Fruit fly (Drosophila melanogaster) whole organism, embryonic: Measurements from ENCODE around the gene corto.

ENCODE experiments used
- Antp ChIP-seq: fragments of 200-800 bp; sonication (Bioruptor generic); optimal IDR thresholded peaks from 3 replicates; lab custom pipeline; 2016; ENCODE audit warnings: missing biosample characterization, missing genetic modification characterization
- CG1024 ChIP-seq: fragments of 200-800 bp; sonication (Bioruptor generic); IDR thresholded peaks from 2 replicates; pipeline ENCODE4 v1.3.6; 2022; ENCODE audit warnings: missing biosample characterization, missing genetic modification characterization
- CG10366 ChIP-seq: fragments of 200-800 bp; sonication (Bioruptor generic); IDR thresholded peaks from 2 replicates; pipeline ENCODE4 v1.3.6; 2022; ENCODE audit warnings: missing biosample characterization, missing genetic modification characterization
- CG11398 ChIP-seq: fragments of 200-800 bp; sonication (Bioruptor generic); optimal IDR thresholded peaks from 2 replicates; lab custom pipeline; 2016; ENCODE audit warnings: missing biosample characterization, missing genetic modification characterization
- CG11695 ChIP-seq: fragments of 200-800 bp; sonication (Bioruptor generic); IDR thresholded peaks from 3 replicates; pipeline ENCODE4 v1.3.6; 2022; ENCODE audit warnings: missing biosample characterization, missing genetic modification characterization
- CG13424 ChIP-seq: fragments of 200-800 bp; sonication (Bioruptor generic); optimal IDR thresholded peaks from 2 replicates; lab custom pipeline; 2019; ENCODE audit warnings: missing biosample characterization, mild to moderate bottlenecking, missing genetic modification characterization, moderate library complexity
- CG13894 ChIP-seq: fragments of 200-800 bp; sonication (Bioruptor generic); optimal IDR thresholded peaks from 3 replicates; lab custom pipeline; 2018; ENCODE audit warnings: missing biosample characterization, mild to moderate bottlenecking, missing genetic modification characterization, moderate library complexity
- CG16815 ChIP-seq: fragments of 200-800 bp; sonication (Bioruptor generic); optimal IDR thresholded peaks from 3 replicates; lab custom pipeline; 2017; ENCODE audit warnings: missing biosample characterization, mild to moderate bottlenecking, missing genetic modification characterization
- CG18262 ChIP-seq: fragments of 200-800 bp; optimal IDR thresholded peaks from 3 replicates; lab custom pipeline; 2019; ENCODE audit warnings: missing biosample characterization, mild to moderate bottlenecking, missing genetic modification characterization, moderate library complexity
- CG2202 ChIP-seq: fragments of 200-800 bp; sonication (Bioruptor generic); optimal IDR thresholded peaks from 2 replicates; lab custom pipeline; 2018; ENCODE audit warnings: missing biosample characterization, mild to moderate bottlenecking, missing genetic modification characterization
- CG2712 ChIP-seq: fragments of 200-800 bp; optimal IDR thresholded peaks from 3 replicates; lab custom pipeline; 2019; ENCODE audit warnings: missing biosample characterization, mild to moderate bottlenecking, missing genetic modification characterization, moderate library complexity
- CG31388 ChIP-seq: fragments of 200-800 bp; sonication (Bioruptor generic); optimal IDR thresholded peaks from 2 replicates; lab custom pipeline; 2016; ENCODE audit warnings: missing biosample characterization, missing genetic modification characterization
- CG31441 ChIP-seq: fragments of 200-800 bp; sonication (Bioruptor generic); IDR thresholded peaks from 2 replicates; pipeline ENCODE4 v1.3.6; 2022; ENCODE audit warnings: missing biosample characterization, missing genetic modification characterization
- CG3281 ChIP-seq: fragments of 200-800 bp; sonication (Bioruptor generic); optimal IDR thresholded peaks from 3 replicates; lab custom pipeline; 2017; ENCODE audit warnings: missing biosample characterization, mild to moderate bottlenecking, missing genetic modification characterization
- CG4424 ChIP-seq: fragments of 200-800 bp; sonication (Bioruptor generic); optimal IDR thresholded peaks from 3 replicates; lab custom pipeline; 2016; ENCODE audit warnings: missing biosample characterization, missing genetic modification characterization
- CG6689 ChIP-seq: fragments of 200-800 bp; sonication (Bioruptor generic); IDR thresholded peaks from 2 replicates; pipeline ENCODE4 v1.3.6; 2022; ENCODE audit warnings: missing biosample characterization, missing genetic modification characterization
- CG6854 ChIP-seq: fragments of 200-800 bp; sonication (Bioruptor generic); optimal IDR thresholded peaks from 3 replicates; lab custom pipeline; 2017; ENCODE audit warnings: missing biosample characterization, mild to moderate bottlenecking, missing genetic modification characterization
- CG8089 ChIP-seq: fragments of 200-800 bp; sonication (Bioruptor generic); optimal IDR thresholded peaks from 3 replicates; lab custom pipeline; 2016; ENCODE audit warnings: missing biosample characterization, missing genetic modification characterization
- CG8290 ChIP-seq, 3 experiments: fragments of 200-800 bp; sonication (Bioruptor generic); optimal IDR thresholded peaks; 2 replicates each; lab custom pipeline; 2016 to 2019; ENCODE audit warnings: missing biosample characterization in 3 of 3, missing genetic modification characterization in 3 of 3, mild to moderate bottlenecking in 2 of 3, moderate library complexity in 1 of 3
- D19A ChIP-seq: fragments of 200-800 bp; optimal IDR thresholded peaks from 3 replicates; lab custom pipeline; 2019; ENCODE audit warnings: missing biosample characterization, mild to moderate bottlenecking, missing genetic modification characterization, moderate library complexity
- Ets65A ChIP-seq: fragments of 200-800 bp; sonication (Bioruptor generic); peaks from one replicate; lab custom pipeline; 2016; ENCODE audit warnings: missing biosample characterization, missing genetic modification characterization
- HHEX ChIP-seq: fragments of 200-800 bp; sonication (Bioruptor generic); optimal IDR thresholded peaks from 3 replicates; lab custom pipeline; 2017; ENCODE audit warnings: missing biosample characterization, mild to moderate bottlenecking, missing genetic modification characterization, missing genetic modification reagents
- Kr ChIP-seq: fragments of 200-800 bp; sonication (Bioruptor generic); optimal IDR thresholded peaks from 2 replicates; lab custom pipeline; 2017; ENCODE audit warnings: missing biosample characterization, mild to moderate bottlenecking, missing genetic modification characterization
- Ptx1 ChIP-seq: fragments of 200-800 bp; sonication (Bioruptor generic); IDR thresholded peaks from 2 replicates; pipeline ENCODE4 v1.3.6; 2022; ENCODE audit warnings: missing biosample characterization, missing genetic modification characterization
- Stat92E ChIP-seq, 3 experiments: fragments of >200 bp in 2 of 3; fragments of 200-800 bp in 1 of 3; sonication (Bioruptor generic) in 1 of 3; optimal IDR thresholded peaks; 2 replicates each; lab custom pipeline; 2017 to 2019; ENCODE audit warnings: missing biosample characterization in 3 of 3, missing genetic modification characterization in 3 of 3, mild to moderate bottlenecking in 1 of 3, moderate library complexity in 1 of 3
- Trl ChIP-seq, 3 experiments: fragments of >200 bp in 2 of 3; fragments of 200-800 bp in 1 of 3; sonication (Bioruptor generic) in 1 of 3; optimal IDR thresholded peaks; 2 replicates in 1 of 3; 3 replicates in 2 of 3; lab custom pipeline; 2016 to 2017; ENCODE audit warnings: missing biosample characterization in 1 of 3, missing genetic modification characterization in 1 of 3
- Xbp1 ChIP-seq: fragments of 200-800 bp; sonication (Bioruptor generic); optimal IDR thresholded peaks from 3 replicates; lab custom pipeline; 2016; ENCODE audit warnings: missing biosample characterization, mild to moderate bottlenecking, missing genetic modification characterization
- Xrp1 ChIP-seq: fragments of 200-800 bp; sonication (Bioruptor generic); IDR thresholded peaks from 2 replicates; pipeline ENCODE4 v1.3.6; 2022; ENCODE audit warnings: missing biosample characterization, missing genetic modification characterization
- ab ChIP-seq: fragments of 200-800 bp; sonication (Bioruptor generic); optimal IDR thresholded peaks from 2 replicates; lab custom pipeline; 2016; ENCODE audit warnings: missing biosample characterization, missing genetic modification characterization
- az2 ChIP-seq: fragments of 200-800 bp; sonication (Bioruptor generic); optimal IDR thresholded peaks from 3 replicates; lab custom pipeline; 2016; ENCODE audit warnings: missing biosample characterization, missing genetic modification characterization
- cg ChIP-seq: fragments of 200-800 bp; sonication (Bioruptor generic); optimal IDR thresholded peaks from 3 replicates; lab custom pipeline; 2019; ENCODE audit warnings: missing biosample characterization, mild to moderate bottlenecking, missing genetic modification characterization, moderate library complexity
- chif ChIP-seq, 2 experiments: fragments of 200-800 bp; sonication (Bioruptor generic); optimal IDR thresholded peaks; 3 replicates each; lab custom pipeline; 2016; ENCODE audit warnings: missing biosample characterization in 2 of 2, missing genetic modification characterization in 2 of 2
- ci ChIP-seq: fragments of 200-800 bp; sonication (Bioruptor generic); IDR thresholded peaks from 3 replicates; pipeline ENCODE4 v1.3.6; 2022; ENCODE audit warnings: missing biosample characterization, missing genetic modification characterization
- dmrt11E ChIP-seq: fragments of 200-800 bp; sonication (Bioruptor generic); optimal IDR thresholded peaks from 3 replicates; lab custom pipeline; 2018; ENCODE audit warnings: missing biosample characterization, mild to moderate bottlenecking, missing genetic modification characterization, moderate library complexity
- esg ChIP-seq: fragments of 200-800 bp; sonication (Bioruptor generic); conservative IDR thresholded peaks from 2 replicates; pipeline ENCODE4 v1.3.6; 2022; ENCODE audit warnings: missing biosample characterization, missing genetic modification characterization
- fd96Cb ChIP-seq: fragments of 200-800 bp; sonication (Bioruptor generic); optimal IDR thresholded peaks from 2 replicates; lab custom pipeline; 2018; ENCODE audit warnings: missing biosample characterization, mild to moderate bottlenecking, missing genetic modification characterization, moderate library complexity
- grau ChIP-seq: fragments of 200-800 bp; optimal IDR thresholded peaks from 3 replicates; lab custom pipeline; 2019; ENCODE audit warnings: missing biosample characterization, mild to moderate bottlenecking, missing genetic modification characterization, moderate library complexity
- h ChIP-seq: fragments of >200 bp; optimal IDR thresholded peaks from 2 replicates; lab custom pipeline; 2017
- lab ChIP-seq: fragments of 200-800 bp; sonication (Bioruptor generic); optimal IDR thresholded peaks from 3 replicates; lab custom pipeline; 2017; ENCODE audit warnings: missing biosample characterization, missing genetic modification characterization, mild to moderate bottlenecking, moderate library complexity, missing genetic modification reagents
- nom ChIP-seq: fragments of 200-800 bp; sonication (Bioruptor generic); optimal IDR thresholded peaks from 2 replicates; lab custom pipeline; 2017; ENCODE audit warnings: missing biosample characterization, missing genetic modification characterization, mild to moderate bottlenecking, moderate library complexity, missing genetic modification reagents
- otp ChIP-seq: fragments of 200-800 bp; sonication (Bioruptor generic); IDR thresholded peaks from 3 replicates; pipeline ENCODE4, ENCODE4 v1.3.6; 2022; ENCODE audit warnings: missing biosample characterization, missing genetic modification characterization
- row ChIP-seq: fragments of 200-800 bp; sonication (Bioruptor generic); IDR thresholded peaks from 3 replicates; pipeline ENCODE4 v1.3.6; 2022; ENCODE audit warnings: missing biosample characterization, missing genetic modification characterization
- sc ChIP-seq, 3 experiments: fragments of >200 bp in 2 of 3; fragments of 200-800 bp in 1 of 3; sonication (Bioruptor generic) in 1 of 3; optimal IDR thresholded peaks; 2 replicates in 2 of 3; 3 replicates in 1 of 3; lab custom pipeline; 2017; ENCODE audit warnings: mild to moderate bottlenecking in 1 of 3, missing biosample characterization in 1 of 3, missing genetic modification characterization in 1 of 3, missing genetic modification reagents in 1 of 3
- shn ChIP-seq: fragments of 200-800 bp; sonication (Bioruptor generic); optimal IDR thresholded peaks from 3 replicates; lab custom pipeline; 2016; ENCODE audit warnings: missing biosample characterization, missing genetic modification characterization
- sob ChIP-seq: fragments of 200-800 bp; sonication (Bioruptor generic); IDR thresholded peaks from 2 replicates; pipeline ENCODE4 v1.3.6; 2022; ENCODE audit warnings: missing biosample characterization, missing genetic modification characterization
- ssp ChIP-seq: fragments of 200-800 bp; sonication (Bioruptor generic); IDR thresholded peaks from 2 replicates; pipeline ENCODE4 v1.3.6; 2022; ENCODE audit warnings: missing biosample characterization, missing genetic modification characterization
- vvl ChIP-seq: fragments of 200-800 bp; sonication (Bioruptor generic); IDR thresholded peaks from 2 replicates; pipeline ENCODE4 v1.3.6; 2022; ENCODE audit warnings: missing biosample characterization, missing genetic modification characterization

Gene corto

dm6 chr3R:5120461-5121214 lies 33.8 kb upstream of the corto start (continued):
- TF ChIP-seq CG6854 (GFP tag; lab: Kevin White, UChicago) (no peak), CG13424 (tag; lab: Kevin White, UChicago) (peak; percentile 20), Xbp1 (peak; percentile 2), Kr (GFP tag; lab: Kevin White, UChicago) (no peak), CG31388 (GFP tag; lab: Kevin White, UChicago) (no peak), CG16815 (GFP tag; lab: Kevin White, UChicago) (peak; percentile 10), CG8089 (GFP tag; lab: Kevin White, UChicago) (peak; percentile 11), Ets65A (GFP tag; lab: Kevin White, UChicago) (peak; percentile 2), cg (no peak), CG31441 (GFP tag; lab: Robert Waterston, UW) (0 out of 2 replicates have a peak, but pooled peaks have one; percentile 22), fd96Cb (tag; lab: Kevin White, UChicago) (peak; percentile 16), shn (no peak), CG11398 (no peak), sob (GFP tag; lab: Robert Waterston, UW) (0 out of 2 replicates have a peak, but pooled peaks have one; percentile 10), CG18262 (tag; lab: Kevin White, UChicago) (peak; percentile 39), Stat92E (GFP tag; optimal IDR thresholded peaks at IDR 0.05; lab: Kevin White, UChicago) (no peak), Trl (optimal IDR thresholded peaks at IDR 0.05; lab: Kevin White, UChicago) (no peak), Trl (GFP tag; optimal IDR thresholded peaks at IDR 0.05; lab: Kevin White, UChicago) (peak; percentile 30), CG13894 (peak; percentile 19), CG1024 (GFP tag; lab: Robert Waterston, UW) (no peak), sc (optimal IDR thresholded peaks at IDR 0.05; lab: Kevin White, UChicago) (no peak), sc (GFP tag; optimal IDR thresholded peaks at IDR 0.05; lab: Kevin White, UChicago) (no peak), dmrt11E (tag; lab: Kevin White, UChicago) (peak; percentile 48), h (no peak), ci (GFP tag; lab: Robert Waterston, UW) (no peak), CG2712 (peak; percentile 39), Ptx1 (GFP tag; lab: Robert Waterston, UW) (0 out of 2 replicates have a peak, but pooled peaks have one; percentile 22), ab (GFP tag; lab: Kevin White, UChicago) (no peak), grau (peak; percentile 32), az2 (GFP tag; lab: Kevin White, UChicago) (peak; percentile 11), CG11695 (GFP tag; lab: Robert Waterston, UW) (0 out of 3 replicates have a peak, but pooled peaks have one; percentile 18), ssp (GFP tag; lab: Robert Waterston, UW) (0 out of 2 replicates have a peak, but pooled peaks have one; percentile 5), Xrp1 (GFP tag; lab: Robert Waterston, UW) (peak; percentile 52; the same call in 1 of the 2 replicates), CG6689 (GFP tag; lab: Robert Waterston, UW) (0 out of 2 replicates have a peak, but pooled peaks have one; percentile 37), CG4424 (GFP tag; lab: Kevin White, UChicago) (peak; percentile 35), otp (GFP tag; lab: Robert Waterston, UW) (0 out of 3 replicates have a peak, but pooled peaks have one; percentile 17), esg (no peak), CG8290 (GFP tag; optimal IDR thresholded peaks at IDR 0.05; lab: Kevin White, UChicago) (no peak), CG8290 (tag; optimal IDR thresholded peaks at IDR 0.05; lab: Kevin White, UChicago) (peak in 1 of 2 experiments; percentile 48), lab (GFP tag; lab: Kevin White, UChicago) (peak; percentile 49), row (GFP tag; lab: Robert Waterston, UW) (peak; percentile 48; the same call in 2 of the 3 replicates), HHEX (GFP tag; lab: Kevin White, UChicago) (peak; percentile 37), chif (GFP tag; optimal IDR thresholded peaks at IDR 0.05; lab: Kevin White, UChicago) (peak in 1 of 2 experiments; percentile 27), D19A (tag; lab: Kevin White, UChicago) (peak; percentile 4), Antp (GFP tag; lab: Kevin White, UChicago) (peak; percentile 50), CG3281 (GFP tag; lab: Kevin White, UChicago) (peak; percentile 20), CG10366 (GFP tag; lab: Robert Waterston, UW) (peak; percentile 21; the same call in 1 of the 2 replicates), CG2202 (peak; percentile 19), vvl (GFP tag; lab: Robert Waterston, UW) (0 out of 2 replicates have a peak, but pooled peaks have one; percentile 43), nom (GFP tag; lab: Kevin White, UChicago) (peak; percentile 10)
